Fruit fly (Drosophila melanogaster) whole organism, embryonic: ENCODE measurements around the gene Duox.

Experiments used
- Atf6 ChIP-seq: fragments of 200-800 bp; sonication (Bioruptor generic); IDR thresholded peaks from 2 replicates; pipeline ENCODE4 v1.3.6; 2022; ENCODE audit warnings: missing biosample characterization, missing genetic modification characterization
- B-H2 ChIP-seq: fragments of 200-800 bp; sonication (Bioruptor generic); optimal IDR thresholded peaks from 2 replicates; lab custom pipeline; 2018; ENCODE audit warnings: missing biosample characterization, mild to moderate bottlenecking, missing genetic modification characterization
- BtbVII ChIP-seq: fragments of 200-800 bp; sonication (Bioruptor generic); optimal IDR thresholded peaks from 3 replicates; lab custom pipeline; 2017; ENCODE audit warnings: missing biosample characterization, mild to moderate bottlenecking, missing genetic modification characterization
- C15 ChIP-seq: fragments of 200-800 bp; sonication (Bioruptor generic); IDR thresholded peaks from 3 replicates; pipeline ENCODE4 v1.3.6; 2022; ENCODE audit warnings: missing biosample characterization, missing genetic modification characterization
- CG10431 ChIP-seq: fragments of 200-800 bp; sonication (Bioruptor generic); optimal IDR thresholded peaks from 3 replicates; lab custom pipeline; 2018; ENCODE audit warnings: missing biosample characterization, mild to moderate bottlenecking, missing genetic modification characterization
- CG11456 ChIP-seq: fragments of 200-800 bp; sonication (Bioruptor generic); IDR thresholded peaks from 3 replicates; pipeline ENCODE4 v1.3.6; 2022; ENCODE audit warnings: missing biosample characterization, missing genetic modification characterization
- CG11504 ChIP-seq: fragments of 200-800 bp; sonication (Bioruptor generic); optimal IDR thresholded peaks from 3 replicates; lab custom pipeline; 2019; ENCODE audit warnings: missing biosample characterization, mild to moderate bottlenecking, missing genetic modification characterization, moderate library complexity
- CG12071 ChIP-seq: fragments of 200-800 bp; sonication (Bioruptor generic); optimal IDR thresholded peaks from 3 replicates; lab custom pipeline; 2018; ENCODE audit warnings: missing biosample characterization, mild to moderate bottlenecking, missing genetic modification characterization
- CG12391 ChIP-seq: fragments of 200-800 bp; sonication (Bioruptor generic); optimal IDR thresholded peaks from 3 replicates; lab custom pipeline; 2018; ENCODE audit warnings: missing biosample characterization, mild to moderate bottlenecking, missing genetic modification characterization, moderate library complexity
- CG17829 ChIP-seq: fragments of 200-800 bp; optimal IDR thresholded peaks from 2 replicates; lab custom pipeline; 2019; ENCODE audit warnings: missing biosample characterization, mild to moderate bottlenecking, missing genetic modification characterization, moderate library complexity
- CG18476 ChIP-seq: fragments of 200-800 bp; sonication (Bioruptor generic); optimal IDR thresholded peaks from 2 replicates; lab custom pipeline; 2016; ENCODE audit warnings: missing biosample characterization, mild to moderate bottlenecking, missing genetic modification characterization
- CG18764 ChIP-seq: fragments of 200-800 bp; sonication (Bioruptor generic); optimal IDR thresholded peaks from 3 replicates; lab custom pipeline; 2016; ENCODE audit warnings: missing biosample characterization, missing genetic modification characterization
- CG2202 ChIP-seq: fragments of 200-800 bp; sonication (Bioruptor generic); optimal IDR thresholded peaks from 2 replicates; lab custom pipeline; 2018; ENCODE audit warnings: missing biosample characterization, mild to moderate bottlenecking, missing genetic modification characterization
- CG2678 ChIP-seq: fragments of 200-800 bp; sonication (Bioruptor generic); optimal IDR thresholded peaks from 3 replicates; lab custom pipeline; 2019; ENCODE audit warnings: missing biosample characterization, mild to moderate bottlenecking, missing genetic modification characterization, moderate library complexity
- CG43689 ChIP-seq: fragments of 200-800 bp; sonication (Bioruptor generic); IDR thresholded peaks from 2 replicates; pipeline ENCODE4 v1.3.6; 2022; ENCODE audit warnings: missing biosample characterization, missing genetic modification characterization
- CG4730 ChIP-seq: fragments of 200-800 bp; sonication (Bioruptor generic); IDR thresholded peaks from 2 replicates; pipeline ENCODE4 v1.3.6; 2022; ENCODE audit warnings: missing biosample characterization, missing genetic modification characterization
- CG6854 ChIP-seq: fragments of 200-800 bp; sonication (Bioruptor generic); optimal IDR thresholded peaks from 3 replicates; lab custom pipeline; 2017; ENCODE audit warnings: missing biosample characterization, mild to moderate bottlenecking, missing genetic modification characterization
- CG7357 ChIP-seq: fragments of 200-800 bp; sonication (Bioruptor generic); IDR thresholded peaks from 3 replicates; pipeline ENCODE4 v1.3.6; 2022; ENCODE audit warnings: missing biosample characterization, missing genetic modification characterization
- CG7786 ChIP-seq: fragments of 200-800 bp; sonication (Bioruptor generic); optimal IDR thresholded peaks from 2 replicates; lab custom pipeline; 2016; ENCODE audit warnings: missing biosample characterization, missing genetic modification characterization
- CG9437 ChIP-seq: fragments of 200-800 bp; sonication (Bioruptor generic); optimal IDR thresholded peaks from 2 replicates; lab custom pipeline; 2018; ENCODE audit warnings: missing biosample characterization, mild to moderate bottlenecking, missing genetic modification characterization
- CG9609 ChIP-seq: fragments of 200-800 bp; sonication (Bioruptor generic); optimal IDR thresholded peaks from 3 replicates; lab custom pipeline; 2016; ENCODE audit warnings: missing biosample characterization, missing genetic modification characterization
- CkIIα-i1 ChIP-seq: fragments of 200-800 bp; sonication (Bioruptor generic); IDR thresholded peaks from 2 replicates; pipeline ENCODE4 v1.3.6; 2022; ENCODE audit warnings: missing biosample characterization, missing genetic modification characterization
- Deaf1 ChIP-seq: fragments of 200-800 bp; optimal IDR thresholded peaks from 3 replicates; lab custom pipeline; 2019; ENCODE audit warnings: missing biosample characterization, mild to moderate bottlenecking, missing genetic modification characterization, moderate library complexity
- Dip2 ChIP-seq: fragments of 200-800 bp; sonication (Bioruptor generic); IDR thresholded peaks from 2 replicates; pipeline ENCODE4 v1.3.6; 2022; ENCODE audit warnings: missing biosample characterization, missing genetic modification characterization
- E2f1 ChIP-seq: fragments of 200-800 bp; sonication (Bioruptor generic); IDR thresholded peaks from 2 replicates; pipeline ENCODE4 v1.3.6; 2022; ENCODE audit warnings: missing biosample characterization, missing genetic modification characterization
- Gsc ChIP-seq: fragments of 200-800 bp; sonication (Bioruptor generic); IDR thresholded peaks from 2 replicates; pipeline ENCODE4 v1.3.6; 2022; ENCODE audit warnings: missing biosample characterization, missing genetic modification characterization
- H2.0 ChIP-seq: fragments of 200-800 bp; sonication (Bioruptor generic); IDR thresholded peaks from 2 replicates; pipeline ENCODE4 v1.3.6; 2022; ENCODE audit warnings: missing biosample characterization, missing genetic modification characterization
- HHEX ChIP-seq: fragments of 200-800 bp; sonication (Bioruptor generic); optimal IDR thresholded peaks from 3 replicates; lab custom pipeline; 2017; ENCODE audit warnings: missing biosample characterization, mild to moderate bottlenecking, missing genetic modification characterization, missing genetic modification reagents
- Hmr ChIP-seq: fragments of 200-800 bp; sonication (Bioruptor generic); optimal IDR thresholded peaks from 3 replicates; lab custom pipeline; 2017; ENCODE audit warnings: mild to moderate bottlenecking, missing biosample characterization, missing genetic modification reagents, missing genetic modification characterization
- Mes4 ChIP-seq: fragments of 200-800 bp; sonication (Bioruptor generic); optimal IDR thresholded peaks from 2 replicates; lab custom pipeline; 2016; ENCODE audit warnings: missing biosample characterization, missing genetic modification characterization
- Sry-β ChIP-seq: fragments of 200-800 bp; sonication (Bioruptor generic); optimal IDR thresholded peaks from 2 replicates; lab custom pipeline; 2018; ENCODE audit warnings: missing biosample characterization, mild to moderate bottlenecking, missing genetic modification characterization, moderate library complexity
- Ssrp ChIP-seq: fragments of 200-800 bp; sonication (Bioruptor generic); optimal IDR thresholded peaks from 2 replicates; lab custom pipeline; 2018; ENCODE audit warnings: missing biosample characterization, mild to moderate bottlenecking, missing genetic modification characterization, moderate library complexity
- YL-1 ChIP-seq: fragments of 200-800 bp; sonication (Bioruptor generic); optimal IDR thresholded peaks from 3 replicates; lab custom pipeline; 2017; ENCODE audit warnings: missing biosample characterization, mild to moderate bottlenecking, missing genetic modification characterization
- ap ChIP-seq: fragments of 200-800 bp; sonication (Bioruptor generic); IDR thresholded peaks from 2 replicates; pipeline ENCODE4 v1.3.6; 2022; ENCODE audit warnings: missing biosample characterization, missing genetic modification characterization
- ara ChIP-seq: fragments of 200-800 bp; sonication (Bioruptor generic); IDR thresholded peaks from 2 replicates; pipeline ENCODE4 v1.3.6; 2022; ENCODE audit warnings: missing biosample characterization, missing genetic modification characterization
- chif ChIP-seq, 2 experiments: fragments of 200-800 bp; sonication (Bioruptor generic); optimal IDR thresholded peaks; 3 replicates each; lab custom pipeline; 2016; ENCODE audit warnings: missing biosample characterization in 2 of 2, missing genetic modification characterization in 2 of 2
- crol ChIP-seq: fragments of 200-800 bp; sonication (Bioruptor generic); IDR thresholded peaks from 2 replicates; pipeline ENCODE4 v1.3.6; 2022; ENCODE audit warnings: missing biosample characterization, missing genetic modification characterization
- danr ChIP-seq: fragments of 200-800 bp; sonication (Bioruptor generic); IDR thresholded peaks from 2 replicates; pipeline ENCODE4 v1.3.6; 2022; ENCODE audit warnings: missing biosample characterization, missing genetic modification characterization
- ewg ChIP-seq: fragments of 200-800 bp; sonication (Bioruptor generic); optimal IDR thresholded peaks from 3 replicates; lab custom pipeline; 2017; ENCODE audit warnings: mild to moderate bottlenecking, missing biosample characterization, missing genetic modification reagents, missing genetic modification characterization
- eyg ChIP-seq: fragments of 200-800 bp; sonication (Bioruptor generic); optimal IDR thresholded peaks from 3 replicates; lab custom pipeline; 2016; ENCODE audit warnings: missing biosample characterization, missing genetic modification characterization
- lmd ChIP-seq: fragments of 200-800 bp; sonication (Bioruptor generic); IDR thresholded peaks from 2 replicates; pipeline ENCODE4 v1.3.6; 2022; ENCODE audit warnings: missing biosample characterization, missing genetic modification characterization
- onecut ChIP-seq: fragments of 200-800 bp; sonication (Bioruptor generic); IDR thresholded peaks from 2 replicates; pipeline ENCODE4 v1.3.6; 2022; ENCODE audit warnings: missing biosample characterization, missing genetic modification characterization
- p53 ChIP-seq: fragments of 200-800 bp; sonication (Bioruptor generic); optimal IDR thresholded peaks from 2 replicates; lab custom pipeline; 2016; ENCODE audit warnings: missing biosample characterization, missing genetic modification characterization
- sisA ChIP-seq: fragments of 200-800 bp; sonication (Bioruptor generic); IDR thresholded peaks from 2 replicates; pipeline ENCODE4 v1.3.6; 2022; ENCODE audit warnings: missing biosample characterization, missing genetic modification characterization
- sob ChIP-seq: fragments of 200-800 bp; sonication (Bioruptor generic); IDR thresholded peaks from 2 replicates; pipeline ENCODE4 v1.3.6; 2022; ENCODE audit warnings: missing biosample characterization, missing genetic modification characterization
- ssp ChIP-seq: fragments of 200-800 bp; sonication (Bioruptor generic); IDR thresholded peaks from 2 replicates; pipeline ENCODE4 v1.3.6; 2022; ENCODE audit warnings: missing biosample characterization, missing genetic modification characterization
- tap ChIP-seq: fragments of 200-800 bp; optimal IDR thresholded peaks from 3 replicates; lab custom pipeline; 2019; ENCODE audit warnings: missing biosample characterization, mild to moderate bottlenecking, missing genetic modification characterization, moderate library complexity
- ttk ChIP-seq: fragments of 200-800 bp; sonication (Bioruptor generic); IDR thresholded peaks from 2 replicates; pipeline ENCODE4 v2.1.2; 2022; ENCODE audit warnings: missing biosample characterization, missing genetic modification characterization
- twi ChIP-seq: fragments of 200-800 bp; optimal IDR thresholded peaks from 2 replicates; lab custom pipeline; 2019; ENCODE audit warnings: missing biosample characterization, mild to moderate bottlenecking, missing genetic modification characterization, moderate library complexity
- tx ChIP-seq: fragments of 200-800 bp; sonication (Bioruptor generic); optimal IDR thresholded peaks from 2 replicates; lab custom pipeline; 2016; ENCODE audit warnings: missing biosample characterization, missing genetic modification characterization
- unpg ChIP-seq: fragments of 200-800 bp; sonication (Bioruptor generic); optimal IDR thresholded peaks from 3 replicates; lab custom pipeline; 2018; ENCODE audit warnings: missing biosample characterization, mild to moderate bottlenecking, missing genetic modification characterization, moderate library complexity
- yki ChIP-seq: fragments of >200 bp; optimal IDR thresholded peaks from 3 replicates; lab custom pipeline; 2018

Gene Duox

DNA sequence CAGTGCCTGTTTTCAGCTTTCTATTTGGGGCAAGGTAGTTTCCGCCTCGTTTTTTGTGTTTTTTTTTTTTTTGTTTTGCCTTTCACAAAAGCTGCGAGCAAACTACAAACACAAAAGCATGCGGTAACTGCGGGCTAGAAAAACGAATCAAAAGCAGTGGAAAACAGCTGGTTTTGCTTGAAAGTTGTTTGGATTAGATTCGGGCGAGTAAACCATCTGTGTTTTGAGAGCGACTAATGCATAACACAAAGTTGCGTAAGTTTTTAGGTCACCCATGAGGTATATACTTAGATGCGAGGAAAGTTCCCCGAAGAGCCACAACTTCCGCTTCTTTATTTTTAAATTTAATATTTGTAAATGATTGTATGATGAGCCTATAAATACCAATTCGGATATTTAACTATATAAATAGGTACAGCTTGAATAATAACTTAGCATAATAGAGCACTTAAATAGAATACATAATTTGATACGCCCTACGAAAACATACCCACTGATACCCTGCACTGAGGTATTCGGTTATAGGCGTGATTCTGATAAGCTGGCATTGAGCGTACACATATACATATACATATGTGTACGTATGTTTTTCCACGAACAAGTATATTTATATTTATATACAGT, 42.4 kb upstream of the Duox start (continued):
- peak; percentile 26 for TF ChIP-seq Deaf1 (tag; lab: Kevin White, UChicago)
- TF ChIP-seq CkIIα-i1 (GFP tag; lab: Robert Waterston, UW) = no peak
- TF ChIP-seq CG2202 (tag; lab: Kevin White, UChicago) = no peak
- TF ChIP-seq Atf6 (GFP tag; lab: Robert Waterston, UW) = peak; percentile 72
- peak; percentile 22 for TF ChIP-seq YL-1 (GFP tag; lab: Kevin White, UChicago)
- peak; percentile 12 for TF ChIP-seq unpg (GFP tag; lab: Kevin White, UChicago)
- TF ChIP-seq crol = no peak
- no peak for TF ChIP-seq Gsc (GFP tag; lab: Robert Waterston, UW)
- TF ChIP-seq Hmr (GFP tag; lab: Kevin White, UChicago) = peak; percentile 67
- no peak for TF ChIP-seq CG43689 (GFP tag; lab: Robert Waterston, UW)
- peak; percentile 40 for TF ChIP-seq HHEX (GFP tag; lab: Kevin White, UChicago)
- no peak for TF ChIP-seq ap
- no peak for TF ChIP-seq CG10431
- peak; percentile 51 for TF ChIP-seq BtbVII
- no peak; the same call in 1 of the 2 replicates for TF ChIP-seq ara (GFP tag; lab: Robert Waterston, UW)
- TF ChIP-seq CG18764 (GFP tag; lab: Kevin White, UChicago) = no peak
- peak; percentile 59 for TF ChIP-seq lmd (GFP tag; lab: Robert Waterston, UW)
- TF ChIP-seq CG7357 (GFP tag; lab: Robert Waterston, UW) = peak; percentile 33; the same call in 1 of the 3 replicates
- TF ChIP-seq CG7786 (GFP tag; lab: Kevin White, UChicago) = no peak
- TF ChIP-seq CG9437 (GFP tag; lab: Kevin White, UChicago) = peak; percentile 34
- TF ChIP-seq CG11504 (tag; lab: Kevin White, UChicago) = peak; percentile 50
- peak; percentile 9; the same call in 1 of the 2 replicates for TF ChIP-seq sisA (GFP tag; lab: Robert Waterston, UW)
- TF ChIP-seq CG12071 (GFP tag; lab: Kevin White, UChicago) = peak; percentile 36
- no peak for TF ChIP-seq p53 (GFP tag; lab: Kevin White, UChicago)
- no peak for TF ChIP-seq H2.0 (GFP tag; lab: Robert Waterston, UW)
- TF ChIP-seq tap (tag; lab: Kevin White, UChicago) = no peak
- peak; percentile 4 for TF ChIP-seq twi (tag; lab: Kevin White, UChicago)
- TF ChIP-seq Dip2 (GFP tag; lab: Robert Waterston, UW) = no peak
- no peak for TF ChIP-seq Sry-β
- TF ChIP-seq danr (GFP tag; lab: Robert Waterston, UW) = peak; percentile 13; the same call in 1 of the 2 replicates
- peak; percentile 38 for TF ChIP-seq CG17829 (tag; lab: Kevin White, UChicago)
- no peak for TF ChIP-seq yki (lab: Kevin White, UChicago)
- TF ChIP-seq CG6854 (GFP tag; lab: Kevin White, UChicago) = no peak
- no peak for TF ChIP-seq ttk (GFP tag; lab: Robert Waterston, UW)
- TF ChIP-seq B-H2 (GFP tag; lab: Kevin White, UChicago) = no peak
- no peak for TF ChIP-seq chif (GFP tag; optimal IDR thresholded peaks at IDR 0.05; lab: Kevin White, UChicago)
- no peak for TF ChIP-seq ssp (GFP tag; lab: Robert Waterston, UW)
- TF ChIP-seq Ssrp (tag; lab: Kevin White, UChicago) = peak; percentile 16
- no peak for TF ChIP-seq onecut (GFP tag; lab: Robert Waterston, UW)
- peak; percentile 69 for TF ChIP-seq CG2678
- TF ChIP-seq CG12391 = peak; percentile 3
- TF ChIP-seq tx (GFP tag; lab: Kevin White, UChicago) = no peak
- TF ChIP-seq sob (GFP tag; lab: Robert Waterston, UW) = peak; percentile 51; the same call in 1 of the 2 replicates
- TF ChIP-seq E2f1 (GFP tag; lab: Robert Waterston, UW) = no peak
- no peak for TF ChIP-seq eyg (GFP tag; lab: Kevin White, UChicago)
- no peak for TF ChIP-seq ewg (GFP tag; lab: Kevin White, UChicago)
- TF ChIP-seq CG11456 (GFP tag; lab: Robert Waterston, UW) = peak; percentile 55; the same call in 1 of the 3 replicates
- peak; percentile 45; the same call in 1 of the 2 replicates for TF ChIP-seq CG4730 (GFP tag; lab: Robert Waterston, UW)
- no peak for TF ChIP-seq CG9609 (GFP tag; lab: Kevin White, UChicago)
- no peak for TF ChIP-seq C15 (GFP tag; lab: Robert Waterston, UW)
- no peak for TF ChIP-seq Mes4 (GFP tag; lab: Kevin White, UChicago)
- TF ChIP-seq CG18476 = no peak
